Fruit fly (Drosophila melanogaster) whole organism, wandering third instar larva: ENCODE data around the gene CG5890.

ENCODE experiments used
- Abd-B ChIP-seq: fragments of >200 bp; optimal IDR thresholded peaks from 2 replicates; lab custom pipeline; 2017; ENCODE audit warnings: missing biosample characterization, missing genetic modification characterization
- CG32264 ChIP-seq: fragments of 200-800 bp; sonication (Bioruptor generic); optimal IDR thresholded peaks from 2 replicates; lab custom pipeline; 2016; ENCODE audit warnings: missing biosample characterization, missing genetic modification characterization
- CrebA ChIP-seq: fragments of 200-800 bp; sonication (Bioruptor generic); optimal IDR thresholded peaks from 2 replicates; lab custom pipeline; 2016; ENCODE audit warnings: missing biosample characterization, mild to moderate bottlenecking, missing genetic modification characterization, borderline replicate concordance
- Dfd ChIP-seq: fragments of >200 bp; optimal IDR thresholded peaks from 2 replicates; lab custom pipeline; 2017; ENCODE audit warnings: missing biosample characterization, missing genetic modification characterization
- Dif ChIP-seq: fragments of 200-275, 200-300 bp; sonication (Bioruptor generic); optimal IDR thresholded peaks from 2 replicates; lab custom pipeline; 2018; ENCODE audit warnings: missing biosample characterization, missing genetic modification characterization; ENCODE audit not compliant: partially characterized antibody
- GATAd ChIP-seq: sonication (Bioruptor generic); optimal IDR thresholded peaks from 2 replicates; lab custom pipeline; 2016; ENCODE audit warnings: missing biosample characterization, missing genetic modification characterization
- HLH106 ChIP-seq: fragments of 200-800 bp; optimal IDR thresholded peaks from 3 replicates; lab custom pipeline; 2019; ENCODE audit warnings: missing biosample characterization, mild to moderate bottlenecking, missing genetic modification characterization, moderate library complexity
- Hnf4 ChIP-seq: fragments of 200-800 bp; sonication (Bioruptor generic); optimal IDR thresholded peaks from 2 replicates; lab custom pipeline; 2016; ENCODE audit warnings: missing biosample characterization, mild to moderate bottlenecking, missing genetic modification characterization
- Hr78 ChIP-seq: fragments of >200 bp; optimal IDR thresholded peaks from 2 replicates; lab custom pipeline; 2017; ENCODE audit warnings: missing biosample characterization, missing genetic modification characterization
- Hr83 ChIP-seq: fragments of 200-300 bp; sonication (Bioruptor generic); optimal IDR thresholded peaks from 2 replicates; lab custom pipeline; 2016; ENCODE audit warnings: missing biosample characterization, mild to moderate bottlenecking, missing genetic modification characterization, moderate library complexity; ENCODE audit not compliant: poor library complexity, severe bottlenecking
- Jra ChIP-seq: sonication (Bioruptor generic); optimal IDR thresholded peaks from 2 replicates; lab custom pipeline; 2016; ENCODE audit warnings: missing biosample characterization, missing genetic modification characterization
- Mio ChIP-seq: sonication (Bioruptor generic); optimal IDR thresholded peaks from 2 replicates; lab custom pipeline; 2016; ENCODE audit warnings: missing biosample characterization, missing genetic modification characterization
- Myc ChIP-seq: fragments of >200 bp; optimal IDR thresholded peaks from 2 replicates; lab custom pipeline; 2017
- N ChIP-seq: fragments of >200 bp; optimal IDR thresholded peaks from 2 replicates; lab custom pipeline; 2018; ENCODE audit warnings: missing biosample characterization, missing external identifiers, missing genetic modification characterization
- OdsH ChIP-seq: fragments of 200-800 bp; sonication (Bioruptor generic); optimal IDR thresholded peaks from 2 replicates; lab custom pipeline; 2016; ENCODE audit warnings: missing biosample characterization, mild to moderate bottlenecking, missing genetic modification characterization
- Rel ChIP-seq, 2 experiments: fragments of 200-800 bp; sonication (Bioruptor generic) in 1 of 2; optimal IDR thresholded peaks; 2 replicates in 1 of 2; 3 replicates in 1 of 2; lab custom pipeline; 2016 to 2019; ENCODE audit warnings: mild to moderate bottlenecking in 2 of 2, missing biosample characterization in 2 of 2, missing genetic modification characterization in 2 of 2, moderate library complexity in 1 of 2
- Vsx2 ChIP-seq: fragments of 200-300, 225-300 bp; sonication (Bioruptor generic); optimal IDR thresholded peaks from 2 replicates; lab custom pipeline; 2018; ENCODE audit warnings: missing biosample characterization, missing genetic modification characterization; ENCODE audit not compliant: partially characterized antibody
- br ChIP-seq: fragments of 200-800 bp; sonication (Bioruptor generic); optimal IDR thresholded peaks from 2 replicates; lab custom pipeline; 2016; ENCODE audit warnings: missing biosample characterization, missing genetic modification characterization
- brk ChIP-seq: fragments of 200-800 bp; sonication (Bioruptor generic); optimal IDR thresholded peaks from 2 replicates; lab custom pipeline; 2016; ENCODE audit warnings: missing biosample characterization, mild to moderate bottlenecking, missing genetic modification characterization
- dl ChIP-seq, 2 experiments: fragments of 175-275, 200-275 bp in 1 of 2; fragments of 200-275 bp in 1 of 2; sonication (Bioruptor generic); optimal IDR thresholded peaks; lab custom pipeline; 2018; ENCODE audit warnings: mild to moderate bottlenecking in 2 of 2, missing biosample characterization in 2 of 2, missing genetic modification characterization in 2 of 2, moderate library complexity in 2 of 2; ENCODE audit not compliant: partially characterized antibody in 2 of 2, insufficient read depth in 1 of 2
- dmrt93B ChIP-seq: fragments of 200-800 bp; sonication (Bioruptor generic); optimal IDR thresholded peaks from 2 replicates; lab custom pipeline; 2018; ENCODE audit warnings: missing biosample characterization, mild to moderate bottlenecking, missing genetic modification characterization
- dsf ChIP-seq: sonication (Bioruptor generic); optimal IDR thresholded peaks from 2 replicates; lab custom pipeline; 2016; ENCODE audit warnings: missing biosample characterization, missing genetic modification characterization, borderline replicate concordance
- foxo ChIP-seq, 2 experiments: fragments of 200-800 bp; sonication (Bioruptor generic); optimal IDR thresholded peaks; 2 replicates in 1 of 2; 3 replicates in 1 of 2; lab custom pipeline; 2016 to 2017; ENCODE audit warnings: missing biosample characterization in 2 of 2, missing genetic modification characterization in 2 of 2
- h ChIP-seq: fragments of 200-800 bp; sonication (Bioruptor generic); optimal IDR thresholded peaks from 3 replicates; lab custom pipeline; 2016; ENCODE audit warnings: missing biosample characterization, mild to moderate bottlenecking, missing genetic modification characterization
- lola ChIP-seq: fragments of >200 bp; optimal IDR thresholded peaks from 2 replicates; lab custom pipeline; 2017; ENCODE audit warnings: missing biosample characterization, missing genetic modification characterization
- pan ChIP-seq: fragments of >200 bp; optimal IDR thresholded peaks from 2 replicates; lab custom pipeline; 2017
- psq ChIP-seq: fragments of 200-800 bp; sonication (Bioruptor generic); optimal IDR thresholded peaks from 3 replicates; lab custom pipeline; 2017; ENCODE audit warnings: missing biosample characterization, mild to moderate bottlenecking, missing genetic modification characterization, moderate library complexity
- rgr ChIP-seq: fragments of 200-800 bp; sonication (Bioruptor generic); optimal IDR thresholded peaks from 3 replicates; lab custom pipeline; 2016; ENCODE audit warnings: missing biosample characterization, mild to moderate bottlenecking, missing genetic modification characterization
- tai ChIP-seq: sonication (Bioruptor generic); optimal IDR thresholded peaks from 2 replicates; lab custom pipeline; 2016; ENCODE audit warnings: missing biosample characterization, missing genetic modification characterization
- usp ChIP-seq: fragments of >200 bp; optimal IDR thresholded peaks from 2 replicates; lab custom pipeline; 2017; ENCODE audit warnings: missing biosample characterization, missing genetic modification characterization

Gene CG5890

dm6 chr3R:25897176-25897575 is 41.2 kb downstream of the CG5890 start, which contains the start of gene Mco3:
Mco3 (plus strand) TSS chr3R:25897476.
- TF ChIP-seq Rel (GFP tag; optimal IDR thresholded peaks at IDR 0.05; lab: Kevin White, UChicago) (no peak), Rel (tag; optimal IDR thresholded peaks at IDR 0.05; lab: Kevin White, UChicago) (no peak), Dfd (GFP tag; lab: Kevin White, UChicago) (no peak), tai (GFP tag; lab: Kevin White, UChicago) (no peak), pan (lab: Kevin White, UChicago) (no peak), foxo (GFP tag; optimal IDR thresholded peaks at IDR 0.05; lab: Kevin White, UChicago) (no peak)

- TF ChIP-seq dmrt93B = no peak
- no peak for TF ChIP-seq pan (lab: Kevin White, UChicago)
- no peak for TF ChIP-seq N (GFP tag; lab: Kevin White, UChicago)
- no peak for TF ChIP-seq Dfd (GFP tag; lab: Kevin White, UChicago)
- no peak for TF ChIP-seq Dif (GFP tag; lab: Kevin White, UChicago)
- no peak for TF ChIP-seq Vsx2
- no peak for TF ChIP-seq CrebA (GFP tag; lab: Kevin White, UChicago)
- no peak for TF ChIP-seq GATAd
- no peak for TF ChIP-seq dl (GFP tag; optimal IDR thresholded peaks at IDR 0.05; lab: Kevin White, UChicago; ENCODE audit: insufficient read depth in 1 of 2, partially characterized antibody in 2 of 2)
- TF ChIP-seq br = no peak
- TF ChIP-seq psq (GFP tag; lab: Kevin White, UChicago) = no peak
- TF ChIP-seq HLH106 (tag; lab: Kevin White, UChicago) = no peak
- no peak for TF ChIP-seq OdsH
- no peak for TF ChIP-seq Hnf4 (GFP tag; lab: Kevin White, UChicago)
- no peak for TF ChIP-seq dsf
- TF ChIP-seq, all 38 proteins: peak for 0
These were observed 43.7 kb downstream of the CG5890 start, which contains the start of gene CG31091 for dm6 chr3R:25899690-25900089. CG31091 (plus strand) TSS chr3R:25899903.

dm6 chr3R:25902343-25902742 is 46.4 kb downstream of the CG5890 start, which contains the start of gene CG31089:
CG31089 (plus strand) TSS chr3R:25902643.
- TF ChIP-seq pan (lab: Kevin White, UChicago) (no peak), Myc (lab: Kevin White, UChicago) (no peak), lola (GFP tag; lab: Kevin White, UChicago) (no peak), Hnf4 (GFP tag; lab: Kevin White, UChicago) (no peak), dsf (no peak), N (GFP tag; lab: Kevin White, UChicago) (no peak)

dm6 chr3R:25906722-25907121 is 50.8 kb downstream of the CG5890 start, which contains the start of gene kumpel:
kumpel (plus strand) TSS chr3R:25907022.
- no peak for TF ChIP-seq Myc (lab: Kevin White, UChicago)
- no peak for TF ChIP-seq tai (GFP tag; lab: Kevin White, UChicago)
- no peak for TF ChIP-seq Hr83 (GFP tag; lab: Kevin White, UChicago)
- TF ChIP-seq rgr (GFP tag; lab: Kevin White, UChicago) = no peak
- no peak for TF ChIP-seq h (GFP tag; lab: Kevin White, UChicago)

dm6 chr3R:25919912-25920311 is 64.0 kb downstream of the CG5890 start:
- no peak for TF ChIP-seq br
- no peak for TF ChIP-seq CrebA (GFP tag; lab: Kevin White, UChicago)
- no peak for TF ChIP-seq Myc (lab: Kevin White, UChicago)
- no peak for TF ChIP-seq Dfd (GFP tag; lab: Kevin White, UChicago)
- TF ChIP-seq Abd-B (GFP tag; lab: Kevin White, UChicago) = no peak
- no peak for TF ChIP-seq lola (GFP tag; lab: Kevin White, UChicago)
- no peak for TF ChIP-seq dl (GFP tag; optimal IDR thresholded peaks at IDR 0.05; lab: Kevin White, UChicago; ENCODE audit: insufficient read depth in 1 of 2, partially characterized antibody in 2 of 2)
- TF ChIP-seq HLH106 (tag; lab: Kevin White, UChicago) = no peak
- no peak for TF ChIP-seq Dif (GFP tag; lab: Kevin White, UChicago)
- no peak for TF ChIP-seq rgr (GFP tag; lab: Kevin White, UChicago)
- TF ChIP-seq Mio (GFP tag; lab: Kevin White, UChicago) = no peak
- no peak for TF ChIP-seq pan (lab: Kevin White, UChicago)
- TF ChIP-seq psq (GFP tag; lab: Kevin White, UChicago) = no peak
- no peak for TF ChIP-seq Hr83 (GFP tag; lab: Kevin White, UChicago)
- no peak for TF ChIP-seq Vsx2
- no peak for TF ChIP-seq Hr78 (GFP tag; lab: Kevin White, UChicago)
- no peak for TF ChIP-seq usp (GFP tag; lab: Kevin White, UChicago)
- no peak for TF ChIP-seq brk
- no peak for TF ChIP-seq CG32264 (GFP tag; lab: Kevin White, UChicago)
- no peak for TF ChIP-seq Jra (GFP tag; lab: Kevin White, UChicago)
